Fruit fly (Drosophila melanogaster): ENCODE data around the gene CG11030.

CG11030 gene

dm6 chr2L:5724521-5725023 lies at the start of gene CG11030:
CG11030 (plus strand) TSS chr2L:5724656.
- TF ChIP-seq insv (optimal IDR thresholded peaks at IDR 0.05) = no peak
- no peak for TF ChIP-seq h (optimal IDR thresholded peaks at IDR 0.05)
- no peak for TF ChIP-seq psq (optimal IDR thresholded peaks at IDR 0.05)
- no peak for TF ChIP-seq Myc (optimal IDR thresholded peaks at IDR 0.05)
- no peak for TF ChIP-seq ttk (optimal IDR thresholded peaks at IDR 0.05)
- TF ChIP-seq Sin3A (optimal IDR thresholded peaks at IDR 0.05) = no peak

dm6 chr2L:5678282-5678681 lies 46.2 kb upstream of the CG11030 start, which contains the start of gene CG12511:
CG12511 (plus strand) TSS chr2L:5678582.
- TF ChIP-seq ttk (optimal IDR thresholded peaks at IDR 0.05) (no peak), insv (optimal IDR thresholded peaks at IDR 0.05) (no peak), Myc (optimal IDR thresholded peaks at IDR 0.05) (no peak), h (optimal IDR thresholded peaks at IDR 0.05) (no peak), Sin3A (optimal IDR thresholded peaks at IDR 0.05) (no peak), psq (optimal IDR thresholded peaks at IDR 0.05) (no peak)

DNA sequence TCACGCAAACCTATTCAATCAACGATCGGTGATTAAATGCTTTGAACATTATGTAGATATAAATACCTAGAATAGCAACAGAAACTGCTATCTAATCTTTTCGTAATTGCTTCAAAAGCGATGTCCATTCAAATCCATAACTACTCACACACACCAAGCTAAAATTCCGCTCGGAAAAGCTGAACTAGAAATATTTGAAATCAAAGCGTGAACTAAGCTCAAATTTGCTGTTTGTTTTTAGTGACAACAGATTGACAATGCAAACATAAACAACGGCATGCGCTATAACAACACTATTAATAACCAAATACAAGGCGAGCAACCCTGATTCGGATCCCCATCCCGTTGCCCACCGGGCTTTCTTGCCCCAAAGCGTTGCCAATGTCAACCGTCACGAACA lies 18.4 kb upstream of the CG11030 start, which contains the start of gene CG7236:
Gene CG7236 (plus strand): TSS at position 301 of the 400 bp plus-strand sequence.
- no peak for TF ChIP-seq Sin3A (optimal IDR thresholded peaks at IDR 0.05)
- TF ChIP-seq insv (optimal IDR thresholded peaks at IDR 0.05) = no peak
- TF ChIP-seq ttk (optimal IDR thresholded peaks at IDR 0.05) = no peak
- TF ChIP-seq h (optimal IDR thresholded peaks at IDR 0.05) = no peak
- no peak for TF ChIP-seq psq (optimal IDR thresholded peaks at IDR 0.05)
- TF ChIP-seq Myc (optimal IDR thresholded peaks at IDR 0.05) = no peak

dm6 chr2L:5716580-5716979 lies 7.9 kb upstream of the CG11030 start, which contains the start of the genes CG14007 and CG34011:
CG14007 (minus strand) TSS chr2L:5716680.
CG34011 (plus strand) TSS chr2L:5716701.
- TF ChIP-seq Myc (optimal IDR thresholded peaks at IDR 0.05) (no peak), ttk (optimal IDR thresholded peaks at IDR 0.05) (no peak), psq (optimal IDR thresholded peaks at IDR 0.05) (no peak)

DNA sequence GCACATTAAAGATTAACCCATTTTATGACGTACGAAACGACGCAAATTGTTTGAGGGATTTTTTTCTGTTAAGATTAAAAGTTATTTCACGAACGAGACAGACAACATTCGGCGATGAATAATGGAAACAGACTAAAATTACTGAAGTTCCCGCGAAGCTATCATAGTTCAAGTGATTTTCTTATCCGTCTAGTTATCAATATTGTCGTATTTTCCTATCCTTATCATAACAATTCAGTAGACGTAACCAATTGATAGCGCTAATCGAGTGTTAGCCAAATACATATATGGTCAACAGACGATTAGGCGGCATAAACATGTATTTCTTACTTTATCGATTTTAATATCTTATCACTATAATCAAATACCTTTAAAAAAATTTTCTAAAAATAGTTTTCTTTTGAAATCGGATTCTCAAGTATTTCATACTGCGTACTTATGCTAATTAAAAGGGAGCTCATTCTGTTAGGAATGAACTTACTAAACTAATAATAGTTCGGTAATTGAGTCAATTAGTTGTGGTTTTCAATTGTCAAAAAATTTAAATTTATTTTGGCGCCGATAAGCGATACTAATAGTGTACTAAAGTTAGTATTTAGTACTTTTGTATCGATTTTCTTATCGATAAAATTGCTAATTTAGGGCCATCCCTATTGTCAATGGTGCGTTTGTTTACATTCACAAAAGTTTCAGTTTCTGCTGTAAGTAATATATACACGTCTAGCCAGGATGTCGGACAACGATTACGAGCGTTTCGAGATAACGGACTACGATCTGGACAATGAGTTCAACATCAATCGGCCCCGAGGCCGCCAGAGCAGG lies 3.8 kb upstream of the CG11030 start, which contains the start of the genes CG11149 and sip1:
Gene CG11149 (minus strand): TSS at position 493 of the 822 bp plus-strand sequence.
Gene sip1 (plus strand): TSS at position 645 of the 822 bp plus-strand sequence.
- no peak for TF ChIP-seq insv (optimal IDR thresholded peaks at IDR 0.05)
- no peak for TF ChIP-seq psq (optimal IDR thresholded peaks at IDR 0.05)
- no peak for TF ChIP-seq h (optimal IDR thresholded peaks at IDR 0.05)
- no peak for TF ChIP-seq Sin3A (optimal IDR thresholded peaks at IDR 0.05)
- no peak for TF ChIP-seq ttk (optimal IDR thresholded peaks at IDR 0.05)
- TF ChIP-seq Myc (optimal IDR thresholded peaks at IDR 0.05) = no peak

dm6 chr2L:5723859-5724475 lies 489 bp upstream of the CG11030 start:
- no peak for TF ChIP-seq ttk (optimal IDR thresholded peaks at IDR 0.05)
- TF ChIP-seq psq (optimal IDR thresholded peaks at IDR 0.05) = no peak
- TF ChIP-seq Sin3A (optimal IDR thresholded peaks at IDR 0.05) = no peak
- no peak for TF ChIP-seq Myc (optimal IDR thresholded peaks at IDR 0.05)
- no peak for TF ChIP-seq h (optimal IDR thresholded peaks at IDR 0.05)
- TF ChIP-seq insv (optimal IDR thresholded peaks at IDR 0.05) = no peak

DNA sequence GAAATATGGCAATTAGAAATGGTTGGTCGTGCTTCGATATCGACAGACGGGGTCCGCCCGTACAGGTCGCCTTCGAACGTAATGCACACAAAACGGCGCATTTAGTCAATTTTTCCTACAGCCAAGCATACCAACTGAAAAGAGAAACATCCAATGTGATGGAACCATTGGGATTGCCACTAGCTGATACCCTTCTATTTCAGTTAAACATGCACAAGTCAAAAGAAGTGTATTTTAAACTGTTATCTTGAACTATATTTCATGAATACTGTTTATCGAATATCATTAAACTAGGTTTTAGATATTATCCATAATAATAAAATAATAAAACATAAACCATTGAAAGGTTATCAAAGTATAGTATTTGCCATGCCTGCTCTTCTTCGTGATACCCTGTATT lies 1.6 kb downstream of the CG11030 start:
- TF ChIP-seq h (optimal IDR thresholded peaks at IDR 0.05) (no peak), Sin3A (optimal IDR thresholded peaks at IDR 0.05) (no peak), ttk (optimal IDR thresholded peaks at IDR 0.05) (no peak)

DNA sequence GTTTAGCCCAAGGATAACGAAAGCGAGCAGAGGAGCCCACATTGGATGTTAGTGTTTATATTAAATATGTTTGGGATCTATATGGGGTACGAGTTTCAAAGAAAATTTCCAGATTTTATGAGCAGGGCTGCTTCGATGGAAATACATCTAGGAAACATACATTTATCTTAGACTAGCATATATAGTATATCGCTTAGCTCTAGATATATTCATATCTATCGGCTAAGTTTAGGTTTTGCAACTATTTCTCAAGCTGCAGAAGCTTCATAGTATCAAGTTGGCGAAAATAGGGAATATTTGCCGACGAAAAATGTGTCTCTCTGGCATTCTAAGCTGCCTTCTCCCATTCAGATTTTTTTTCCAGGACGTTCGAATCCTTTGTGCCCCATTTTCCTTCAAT lies 4.3 kb downstream of the CG11030 start, which contains the start of gene CG14006:
Gene CG14006 (minus strand): TSS at position 101 of the 400 bp plus-strand sequence.
- TF ChIP-seq psq (optimal IDR thresholded peaks at IDR 0.05) = no peak

DNA sequence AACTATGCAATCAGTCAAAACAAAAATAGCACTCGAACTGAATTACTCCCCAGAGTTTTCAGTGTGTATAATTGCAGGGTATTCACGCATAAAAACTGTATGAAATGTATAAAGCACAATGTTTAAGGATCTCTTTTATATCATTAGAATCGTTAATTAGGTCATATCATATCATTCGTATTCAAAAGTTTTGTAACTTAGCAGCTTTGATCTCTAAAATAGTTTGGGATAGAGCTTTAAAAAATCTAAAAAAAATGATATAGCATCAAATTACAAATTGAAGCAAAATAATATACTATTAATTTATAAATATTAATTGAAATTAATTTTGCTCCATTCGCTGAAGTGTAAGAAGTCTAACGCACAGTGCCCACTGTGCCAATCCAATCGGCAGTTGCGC lies 6.0 kb downstream of the CG11030 start:
- TF ChIP-seq Myc (optimal IDR thresholded peaks at IDR 0.05) (no peak), h (optimal IDR thresholded peaks at IDR 0.05) (no peak), ttk (optimal IDR thresholded peaks at IDR 0.05) (no peak), insv (optimal IDR thresholded peaks at IDR 0.05) (no peak), Sin3A (optimal IDR thresholded peaks at IDR 0.05) (no peak), psq (optimal IDR thresholded peaks at IDR 0.05) (no peak)

DNA sequence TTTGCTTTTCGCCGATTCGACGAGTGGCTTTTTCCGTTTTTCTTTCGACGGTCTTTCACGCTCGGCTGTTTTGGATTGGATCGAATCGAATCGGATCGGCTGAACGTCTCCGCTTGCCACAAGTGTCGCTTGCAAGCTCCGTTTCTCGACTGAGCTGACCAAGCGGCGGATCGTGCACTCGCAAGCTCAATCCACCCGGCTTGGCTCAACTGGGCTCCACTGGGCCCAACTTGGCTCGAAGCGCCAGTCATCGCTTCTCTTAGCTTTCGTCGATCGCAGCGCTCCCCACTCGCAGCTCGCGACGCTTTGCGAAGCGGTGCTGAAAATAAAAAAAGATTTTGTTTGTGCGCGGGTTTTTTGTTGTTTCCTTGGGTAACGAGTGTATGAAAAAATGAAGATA lies 16.3 kb downstream of the CG11030 start:
- no peak for TF ChIP-seq Myc (optimal IDR thresholded peaks at IDR 0.05)
- no peak for TF ChIP-seq Sin3A (optimal IDR thresholded peaks at IDR 0.05)
- TF ChIP-seq ttk (optimal IDR thresholded peaks at IDR 0.05) = no peak
- TF ChIP-seq h (optimal IDR thresholded peaks at IDR 0.05) = no peak
- no peak for TF ChIP-seq psq (optimal IDR thresholded peaks at IDR 0.05)
- TF ChIP-seq insv (optimal IDR thresholded peaks at IDR 0.05) = no peak

DNA sequence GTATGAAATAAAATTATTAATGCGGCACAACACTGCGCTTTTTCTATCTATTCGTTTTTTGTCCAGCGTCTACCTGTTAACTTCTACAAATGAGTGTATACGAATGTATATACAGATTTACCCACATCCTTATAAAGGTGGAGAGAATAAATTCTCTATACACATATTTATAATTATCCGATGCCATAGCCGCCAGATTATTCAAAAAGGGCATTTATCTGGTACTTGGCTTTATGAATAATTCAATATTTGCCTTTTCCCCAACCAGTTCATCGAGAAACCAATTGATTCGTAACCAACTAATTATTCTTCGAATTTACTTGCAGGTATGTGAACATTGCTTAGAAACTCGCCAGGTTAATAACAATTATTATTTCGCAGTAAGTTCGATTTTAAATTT lies 16.7 kb downstream of the CG11030 start, which contains the start of gene CG11147:
Gene CG11147 (minus strand): TSS at position 101 of the 400 bp plus-strand sequence.
- no peak for TF ChIP-seq psq (optimal IDR thresholded peaks at IDR 0.05)
- no peak for TF ChIP-seq ttk (optimal IDR thresholded peaks at IDR 0.05)
- no peak for TF ChIP-seq h (optimal IDR thresholded peaks at IDR 0.05)

DNA sequence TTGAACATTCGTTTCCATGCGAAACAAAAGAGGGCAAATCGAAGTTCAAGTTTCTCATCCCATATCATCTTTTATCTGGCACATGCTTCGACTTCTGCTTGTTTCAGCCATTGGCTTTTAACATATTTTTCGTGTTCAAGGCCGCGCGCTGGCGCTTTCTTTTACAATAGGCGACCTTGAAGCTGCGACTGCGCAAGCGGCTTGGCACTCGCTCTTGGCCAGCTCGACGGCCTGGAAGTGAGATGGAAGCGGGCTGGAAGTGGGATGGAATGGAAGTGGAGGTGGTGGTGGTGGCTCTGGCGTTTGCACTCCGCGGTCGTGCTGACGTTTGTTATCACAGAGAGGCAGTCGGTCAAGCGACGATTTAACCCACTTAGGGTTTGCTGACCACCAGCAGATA lies 18.0 kb downstream of the CG11030 start:
- no peak for TF ChIP-seq Sin3A (optimal IDR thresholded peaks at IDR 0.05)
- no peak for TF ChIP-seq Myc (optimal IDR thresholded peaks at IDR 0.05)
- no peak for TF ChIP-seq insv (optimal IDR thresholded peaks at IDR 0.05)
- no peak for TF ChIP-seq psq (optimal IDR thresholded peaks at IDR 0.05)
- no peak for TF ChIP-seq h (optimal IDR thresholded peaks at IDR 0.05)
- no peak for TF ChIP-seq ttk (optimal IDR thresholded peaks at IDR 0.05)
